Worm (Caenorhabditis elegans): ENCODE results near the gene str-187.

DNA sequence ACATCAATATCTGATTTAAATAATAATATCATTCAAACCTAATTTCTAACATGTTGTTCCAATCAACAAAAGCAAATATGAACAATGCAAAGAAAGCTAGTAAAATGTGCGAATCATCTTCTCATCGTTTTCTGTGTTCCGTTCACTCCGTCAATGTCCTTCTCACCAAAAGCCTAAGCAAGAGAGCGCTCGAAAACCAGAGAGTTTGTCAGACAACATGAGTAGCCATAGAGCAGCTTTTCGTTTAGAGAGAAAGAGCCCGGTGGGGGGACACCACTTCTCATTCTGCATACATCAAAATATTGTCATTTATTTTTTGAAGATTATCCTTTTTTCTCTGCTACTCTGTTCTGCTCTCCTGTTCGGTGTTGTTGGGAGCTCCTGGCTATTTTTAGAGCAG lies 28.3 kb downstream of the str-187 start:
- TF ChIP-seq W03F9.2 (tag; optimal IDR thresholded peaks at IDR 0.05), result no peak
- TF ChIP-seq dao-5 (tag; optimal IDR thresholded peaks at IDR 0.05), result no peak
- TF ChIP-seq him-1 (tag; optimal IDR thresholded peaks at IDR 0.05), result no peak
